Fruit fly (Drosophila melanogaster) whole organism, wandering third instar larva: ENCODE measurements around the gene Sfp24Bb.

ENCODE experiments used
- HLH106 ChIP-seq: fragments of 200-800 bp; optimal IDR thresholded peaks from 3 replicates; lab custom pipeline; 2019; ENCODE audit warnings: missing biosample characterization, mild to moderate bottlenecking, missing genetic modification characterization, moderate library complexity
- Hr78 ChIP-seq: fragments of >200 bp; optimal IDR thresholded peaks from 2 replicates; lab custom pipeline; 2017; ENCODE audit warnings: missing biosample characterization, missing genetic modification characterization
- Rel ChIP-seq, 2 experiments: fragments of 200-800 bp; sonication (Bioruptor generic) in 1 of 2; optimal IDR thresholded peaks; 2 replicates in 1 of 2; 3 replicates in 1 of 2; lab custom pipeline; 2016 to 2019; ENCODE audit warnings: mild to moderate bottlenecking in 2 of 2, missing biosample characterization in 2 of 2, missing genetic modification characterization in 2 of 2, moderate library complexity in 1 of 2
- dl ChIP-seq, 2 experiments: fragments of 175-275, 200-275 bp in 1 of 2; fragments of 200-275 bp in 1 of 2; sonication (Bioruptor generic); optimal IDR thresholded peaks; lab custom pipeline; 2018; ENCODE audit warnings: mild to moderate bottlenecking in 2 of 2, missing biosample characterization in 2 of 2, missing genetic modification characterization in 2 of 2, moderate library complexity in 2 of 2; ENCODE audit not compliant: partially characterized antibody in 2 of 2, insufficient read depth in 1 of 2
- foxo ChIP-seq, 2 experiments: fragments of 200-800 bp; sonication (Bioruptor generic); optimal IDR thresholded peaks; 2 replicates in 1 of 2; 3 replicates in 1 of 2; lab custom pipeline; 2016 to 2017; ENCODE audit warnings: missing biosample characterization in 2 of 2, missing genetic modification characterization in 2 of 2
- h ChIP-seq: fragments of 200-800 bp; sonication (Bioruptor generic); optimal IDR thresholded peaks from 3 replicates; lab custom pipeline; 2016; ENCODE audit warnings: missing biosample characterization, mild to moderate bottlenecking, missing genetic modification characterization
- pan ChIP-seq: fragments of >200 bp; optimal IDR thresholded peaks from 2 replicates; lab custom pipeline; 2017

DNA sequence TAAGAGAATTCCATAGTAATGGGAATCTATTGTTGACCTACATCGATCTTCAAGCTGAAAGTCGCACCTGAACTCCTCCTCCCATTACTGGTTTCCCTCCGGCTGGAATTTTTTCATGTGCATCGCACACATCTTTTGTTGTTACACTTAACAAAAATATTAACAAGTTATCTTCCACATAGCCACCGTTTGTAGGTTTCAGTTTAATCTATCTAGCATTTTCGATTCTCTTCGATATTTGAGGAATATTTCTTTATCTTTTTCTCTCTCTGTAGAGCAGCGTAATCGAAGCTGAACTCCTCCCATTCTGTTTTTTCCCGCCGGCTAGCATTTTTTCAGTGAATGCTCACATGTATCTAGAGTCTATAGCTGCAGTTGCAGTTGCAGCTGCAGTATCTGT lies 44.8 kb downstream of the Sfp24Bb start:
- TF ChIP-seq HLH106 (tag; lab: Kevin White, UChicago) (no peak), foxo (GFP tag; optimal IDR thresholded peaks at IDR 0.05; lab: Kevin White, UChicago) (no peak), h (GFP tag; lab: Kevin White, UChicago) (no peak), Hr78 (GFP tag; lab: Kevin White, UChicago) (no peak), dl (GFP tag; optimal IDR thresholded peaks at IDR 0.05; lab: Kevin White, UChicago; ENCODE audit: insufficient read depth in 1 of 2, partially characterized antibody in 2 of 2) (no peak), pan (no peak), Rel (GFP tag; optimal IDR thresholded peaks at IDR 0.05; lab: Kevin White, UChicago) (no peak), Rel (tag; optimal IDR thresholded peaks at IDR 0.05; lab: Kevin White, UChicago) (no peak)
